Worm (Caenorhabditis elegans) whole organism, L1 larva: Measurements from ENCODE around the gene F35B12.9.

Experiments
- C04F5.9 ChIP-seq: sonication (generic microtip); optimal IDR thresholded peaks from 2 replicates; lab custom pipeline; 2016; ENCODE audit warnings: missing genetic modification characterization, missing compliant biosample characterization
- C34B4.2 ChIP-seq: sonication (generic microtip); optimal IDR thresholded peaks from 2 replicates; lab custom pipeline; 2017; ENCODE audit warnings: mild to moderate bottlenecking, missing genetic modification characterization, missing compliant biosample characterization
- F16B12.6 ChIP-seq: fragments of 150-350 bp; optimal IDR thresholded peaks from 2 replicates; lab custom pipeline; 2014; ENCODE audit warnings: missing biosample characterization, missing genetic modification characterization
- Y116A8C.19 ChIP-seq: sonication (generic microtip); optimal IDR thresholded peaks from 2 replicates; lab custom pipeline; 2016; ENCODE audit warnings: missing compliant biosample characterization, missing genetic modification characterization, borderline replicate concordance
- alr-1 ChIP-seq: fragments of 200-800 bp; sonication (Bioruptor generic); optimal IDR thresholded peaks from 2 replicates; lab custom pipeline; 2018; ENCODE audit warnings: borderline replicate concordance, mild to moderate bottlenecking, missing genetic modification characterization, missing compliant biosample characterization
- aly-2 ChIP-seq: fragments of 150-350 bp; optimal IDR thresholded peaks from 2 replicates; lab custom pipeline; 2014; ENCODE audit warnings: missing biosample characterization, missing genetic modification characterization
- ama-1 ChIP-seq: fragments of 150-350 bp; optimal IDR thresholded peaks from 2 replicates; lab custom pipeline; 2014
- ceh-63 ChIP-seq: fragments of 200-800 bp; sonication (Bioruptor generic); optimal IDR thresholded peaks from 2 replicates; lab custom pipeline; 2018; ENCODE audit warnings: mild to moderate bottlenecking, missing genetic modification characterization, missing compliant biosample characterization
- ceh-90 ChIP-seq: sonication (generic microtip); optimal IDR thresholded peaks from 2 replicates; lab custom pipeline; 2016; ENCODE audit warnings: missing genetic modification characterization, missing compliant biosample characterization
- dpl-1 ChIP-seq, 3 experiments: fragments of 150-350 bp in 2 of 3; sonication (generic microtip) in 1 of 3; optimal IDR thresholded peaks; 2 replicates each; lab custom pipeline; 2014 to 2017; ENCODE audit warnings: missing biosample characterization in 3 of 3, missing genetic modification characterization in 3 of 3, missing genetic modification reagents in 3 of 3
- dsc-1 ChIP-seq: sonication (generic microtip); optimal IDR thresholded peaks from 2 replicates; lab custom pipeline; 2016; ENCODE audit warnings: mild to moderate bottlenecking, missing genetic modification characterization, missing compliant biosample characterization
- egl-27 ChIP-seq, 2 experiments: fragments of 150-350 bp in 1 of 2; sonication (generic microtip); optimal IDR thresholded peaks; 3 replicates each; lab custom pipeline; 2017 to 2018; ENCODE audit warnings: missing biosample characterization in 2 of 2, missing genetic modification characterization in 2 of 2, missing genetic modification reagents in 2 of 2
- elt-2 ChIP-seq: sonication (generic microtip); optimal IDR thresholded peaks from 2 replicates; lab custom pipeline; 2016; ENCODE audit warnings: missing genetic modification characterization, mild to moderate bottlenecking, inconsistent platforms, missing compliant biosample characterization, missing genetic modification reagents
- elt-3 ChIP-seq, 6 experiments: fragments of 150-350 bp in 1 of 6; sonication (generic microtip); optimal IDR thresholded peaks; 2 replicates each; lab custom pipeline; 2017 to 2018; ENCODE audit warnings: missing biosample characterization in 6 of 6, missing genetic modification characterization in 6 of 6, inconsistent platforms in 1 of 6
- ets-5 ChIP-seq: fragments of 200-800 bp; sonication (Bioruptor generic); IDR thresholded peaks from 2 replicates; pipeline ENCODE4 v1.3.6; 2022; ENCODE audit warnings: missing genetic modification characterization, missing compliant biosample characterization
- fkh-10 ChIP-seq: sonication (generic microtip); optimal IDR thresholded peaks from 2 replicates; lab custom pipeline; 2017; ENCODE audit warnings: missing biosample characterization, missing genetic modification reagents, missing genetic modification characterization
- fkh-8 ChIP-seq: sonication (generic microtip); optimal IDR thresholded peaks from 2 replicates; lab custom pipeline; 2016; ENCODE audit warnings: mild to moderate bottlenecking, missing genetic modification characterization, missing compliant biosample characterization
- fos-1 ChIP-seq: fragments of 150-350 bp; optimal IDR thresholded peaks from 2 replicates; lab custom pipeline; 2014; ENCODE audit warnings: missing biosample characterization, missing genetic modification characterization
- irx-1 ChIP-seq: sonication (generic microtip); optimal IDR thresholded peaks from 2 replicates; lab custom pipeline; 2016; ENCODE audit warnings: missing genetic modification characterization, missing compliant biosample characterization
- isw-1 ChIP-seq: fragments of 200-800 bp; sonication (Bioruptor generic); IDR thresholded peaks from 2 replicates; pipeline ENCODE4 v1.3.6; 2022; ENCODE audit warnings: missing genetic modification characterization, missing compliant biosample characterization
- lin-13 ChIP-seq: fragments of 150-350 bp; optimal IDR thresholded peaks from 2 replicates; lab custom pipeline; 2014; ENCODE audit warnings: missing biosample characterization, missing genetic modification reagents, missing genetic modification characterization
- lin-14 ChIP-seq: fragments of 200-800 bp; sonication (Bioruptor generic); optimal IDR thresholded peaks from 2 replicates; lab custom pipeline; 2018; ENCODE audit warnings: mild to moderate bottlenecking, missing genetic modification characterization, moderate library complexity, missing compliant biosample characterization
- lin-15B ChIP-seq: fragments of 150-350 bp; sonication (generic microtip); optimal IDR thresholded peaks from 3 replicates; lab custom pipeline; 2014; ENCODE audit warnings: missing biosample characterization, missing genetic modification characterization
- lin-39 ChIP-seq: fragments of 150-350 bp; optimal IDR thresholded peaks from 2 replicates; lab custom pipeline; 2014; ENCODE audit warnings: missing biosample characterization, missing genetic modification reagents, missing genetic modification characterization
- lsy-2 ChIP-seq, 2 experiments: fragments of 150-350 bp; optimal IDR thresholded peaks; 2 replicates each; lab custom pipeline; 2014; ENCODE audit warnings: missing biosample characterization in 2 of 2, missing genetic modification characterization in 2 of 2
- mdl-1 ChIP-seq, 2 experiments: fragments of 150-350 bp; optimal IDR thresholded peaks; 2 replicates each; lab custom pipeline; 2014 to 2017; ENCODE audit warnings: missing biosample characterization in 2 of 2, missing genetic modification characterization in 2 of 2, inconsistent platforms in 1 of 2
- mef-2 ChIP-seq: fragments of 150-350 bp; optimal IDR thresholded peaks from 2 replicates; lab custom pipeline; 2014; ENCODE audit warnings: missing biosample characterization, missing genetic modification characterization
- mep-1 ChIP-seq: fragments of 150-350 bp; optimal IDR thresholded peaks from 2 replicates; lab custom pipeline; 2014; ENCODE audit warnings: missing biosample characterization, missing genetic modification characterization
- nhr-19 ChIP-seq: fragments of 200-800 bp; sonication (Bioruptor generic); conservative IDR thresholded peaks from 2 replicates; pipeline ENCODE4 v1.3.6; 2022; ENCODE audit warnings: missing genetic modification characterization, missing compliant biosample characterization
- nhr-20 ChIP-seq: sonication (generic microtip); optimal IDR thresholded peaks from 2 replicates; lab custom pipeline; 2016; ENCODE audit warnings: mild to moderate bottlenecking, missing genetic modification characterization, missing compliant biosample characterization
- nhr-28 ChIP-seq: fragments of 150-350 bp; optimal IDR thresholded peaks from 2 replicates; lab custom pipeline; 2014; ENCODE audit warnings: missing biosample characterization, missing genetic modification characterization
- nhr-47 ChIP-seq: sonication (generic microtip); optimal IDR thresholded peaks from 2 replicates; lab custom pipeline; 2016; ENCODE audit warnings: mild to moderate bottlenecking, missing genetic modification characterization, moderate library complexity, missing compliant biosample characterization
- nhr-71 ChIP-seq: sonication (generic microtip); optimal IDR thresholded peaks from 2 replicates; lab custom pipeline; 2016; ENCODE audit warnings: mild to moderate bottlenecking, missing genetic modification characterization, moderate library complexity, missing compliant biosample characterization
- nhr-76 ChIP-seq: sonication (generic microtip); optimal IDR thresholded peaks from 2 replicates; lab custom pipeline; 2017; ENCODE audit warnings: missing biosample characterization, missing genetic modification characterization
- nhr-85 ChIP-seq: sonication (generic microtip); peaks from one replicate; lab custom pipeline; 2016; ENCODE audit warnings: missing genetic modification characterization, inconsistent platforms, missing compliant biosample characterization
- nhr-90 ChIP-seq: sonication (generic microtip); optimal IDR thresholded peaks from 2 replicates; lab custom pipeline; 2016; ENCODE audit warnings: mild to moderate bottlenecking, missing genetic modification characterization, missing compliant biosample characterization; ENCODE audit not compliant: poor library complexity
- pqm-1 ChIP-seq: sonication (generic microtip); optimal IDR thresholded peaks from 3 replicates; lab custom pipeline; 2017; ENCODE audit warnings: missing biosample characterization, missing genetic modification characterization
- rnt-1 ChIP-seq: sonication (generic microtip); optimal IDR thresholded peaks from 2 replicates; lab custom pipeline; 2016; ENCODE audit warnings: mild to moderate bottlenecking, missing genetic modification characterization, moderate library complexity, missing compliant biosample characterization
- skn-1 ChIP-seq: fragments of 150-350 bp; optimal IDR thresholded peaks from 2 replicates; lab custom pipeline; 2014; ENCODE audit warnings: missing biosample characterization, missing genetic modification characterization
- sox-4 ChIP-seq: sonication (generic microtip); optimal IDR thresholded peaks from 2 replicates; lab custom pipeline; 2016; ENCODE audit warnings: missing genetic modification characterization, missing compliant biosample characterization
- sptf-1 ChIP-seq: fragments of 150-350 bp; optimal IDR thresholded peaks from 2 replicates; lab custom pipeline; 2014; ENCODE audit warnings: missing biosample characterization, missing genetic modification characterization
- sup-37 ChIP-seq: fragments of 200-800 bp; sonication (Bioruptor generic); optimal IDR thresholded peaks from 2 replicates; lab custom pipeline; 2018; ENCODE audit warnings: mild to moderate bottlenecking, missing genetic modification characterization, missing compliant biosample characterization
- unc-86 ChIP-seq: sonication (generic microtip); optimal IDR thresholded peaks from 2 replicates; lab custom pipeline; 2016; ENCODE audit warnings: missing genetic modification characterization, missing compliant biosample characterization
- vab-15 ChIP-seq: sonication (generic microtip); optimal IDR thresholded peaks from 2 replicates; lab custom pipeline; 2017; ENCODE audit warnings: missing genotype, mild to moderate bottlenecking, missing genetic modification characterization, missing compliant biosample characterization
- zag-1 ChIP-seq: fragments of 150-350 bp; optimal IDR thresholded peaks from 2 replicates; lab custom pipeline; 2014; ENCODE audit warnings: missing biosample characterization, missing genetic modification characterization
- zip-4 ChIP-seq: fragments of 200-800 bp; sonication (Bioruptor generic); optimal IDR thresholded peaks from 2 replicates; lab custom pipeline; 2018; ENCODE audit warnings: mild to moderate bottlenecking, missing genetic modification characterization, moderate library complexity, missing compliant biosample characterization
- ztf-11 ChIP-seq, 2 experiments: sonication (generic microtip); optimal IDR thresholded peaks; 2 replicates each; lab custom pipeline; 2016 to 2017; ENCODE audit warnings: missing genetic modification characterization in 2 of 2, missing biosample characterization in 1 of 2, missing compliant biosample characterization in 1 of 2

F35B12.9 gene

DNA sequence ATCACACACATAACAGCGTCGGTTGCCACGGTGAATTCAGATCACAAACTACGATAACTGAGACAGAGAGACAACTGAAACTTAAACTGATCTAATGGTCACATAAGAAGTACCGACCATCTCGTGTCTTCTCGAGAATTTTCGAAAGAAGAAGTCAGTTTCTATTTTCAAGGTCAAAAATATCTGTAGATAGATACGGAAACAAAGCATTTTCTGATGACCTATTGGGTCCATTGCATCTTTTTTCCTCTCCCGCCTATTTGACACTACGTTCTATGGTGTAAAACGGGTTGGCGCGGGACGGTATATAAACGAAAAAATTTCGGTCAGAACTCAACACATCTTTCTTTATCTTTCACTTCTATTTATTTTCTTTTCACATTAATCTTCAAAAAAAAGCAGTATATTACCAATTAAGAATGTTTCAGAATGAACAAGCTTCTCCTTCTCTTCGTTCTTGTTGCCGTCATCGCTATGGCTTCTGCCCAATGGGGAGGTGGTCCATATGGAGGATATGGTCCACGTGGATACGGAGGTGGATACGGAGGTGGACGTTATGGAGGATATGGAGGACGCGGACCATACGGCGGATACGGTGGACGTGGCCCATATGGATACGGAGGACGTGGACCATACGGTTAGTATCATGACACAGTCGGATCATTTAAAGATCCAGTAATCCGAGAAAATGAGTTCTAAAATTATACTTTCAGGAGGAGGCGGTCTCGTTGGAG is 15.1 kb downstream of the F35B12.9 start, which contains the start of gene nlp-24 (continued):
- TF ChIP-seq irx-1 = no peak
- peak; percentile 98 for TF ChIP-seq nhr-85 (tag; lab: Kevin White, UChicago)
- no peak for TF ChIP-seq egl-27 (tag; optimal IDR thresholded peaks at IDR 0.05; lab: Kevin White, UChicago)
- TF ChIP-seq pqm-1 (tag; lab: Kevin White, UChicago) = no peak
- no peak for TF ChIP-seq C34B4.2
- TF ChIP-seq fos-1 (tag; lab: Kevin White, UChicago) = no peak
- TF ChIP-seq nhr-71 (tag; lab: Kevin White, UChicago) = peak; percentile 72
- no peak for TF ChIP-seq lin-39 (tag; lab: Kevin White, UChicago)
- no peak for TF ChIP-seq nhr-47 (tag; lab: Kevin White, UChicago)
- TF ChIP-seq fkh-8 = no peak
- TF ChIP-seq ceh-90 = no peak
- TF ChIP-seq skn-1 (tag; lab: Kevin White, UChicago) = no peak
- TF ChIP-seq alr-1 (tag; lab: Kevin White, UChicago) = no peak
- no peak for TF ChIP-seq C04F5.9
- TF ChIP-seq elt-2 (tag; lab: Kevin White, UChicago) = no peak
- no peak for TF ChIP-seq ets-5 (GFP tag; lab: Robert Waterston, UW)
- no peak for TF ChIP-seq aly-2 (tag; lab: Kevin White, UChicago)
- no peak for TF ChIP-seq nhr-28 (tag; lab: Kevin White, UChicago)
- TF ChIP-seq nhr-19 (GFP tag; lab: Robert Waterston, UW) = peak; percentile 31; the same call in 1 of the 2 replicates
- no peak for TF ChIP-seq nhr-76 (tag; lab: Kevin White, UChicago)
- peak; percentile 3 to 8 for TF ChIP-seq lsy-2 (tag; optimal IDR thresholded peaks at IDR 0.05; lab: Kevin White, UChicago)
- TF ChIP-seq unc-86 = no peak
- peak; percentile 83 for TF ChIP-seq nhr-20
- TF ChIP-seq lin-14 = peak; percentile 59
- TF ChIP-seq lin-13 (GFP tag; lab: Kevin White, UChicago) = no peak
- TF ChIP-seq dpl-1 (GFP tag; optimal IDR thresholded peaks at IDR 0.05; lab: Kevin White, UChicago) = peak in 1 of 3 experiments; percentile 26
- TF ChIP-seq ztf-11 (tag; optimal IDR thresholded peaks at IDR 0.05; lab: Kevin White, UChicago) = no peak
- no peak for TF ChIP-seq vab-15 (tag; lab: Kevin White, UChicago)
- TF ChIP-seq sup-37 (GFP tag; lab: Kevin White, UChicago) = no peak
- TF ChIP-seq mdl-1 (tag; optimal IDR thresholded peaks at IDR 0.05; lab: Kevin White, UChicago) = no peak
- no peak for TF ChIP-seq fkh-10 (GFP tag; lab: Kevin White, UChicago)
- TF ChIP-seq F16B12.6 (tag; lab: Kevin White, UChicago) = no peak

DNA sequence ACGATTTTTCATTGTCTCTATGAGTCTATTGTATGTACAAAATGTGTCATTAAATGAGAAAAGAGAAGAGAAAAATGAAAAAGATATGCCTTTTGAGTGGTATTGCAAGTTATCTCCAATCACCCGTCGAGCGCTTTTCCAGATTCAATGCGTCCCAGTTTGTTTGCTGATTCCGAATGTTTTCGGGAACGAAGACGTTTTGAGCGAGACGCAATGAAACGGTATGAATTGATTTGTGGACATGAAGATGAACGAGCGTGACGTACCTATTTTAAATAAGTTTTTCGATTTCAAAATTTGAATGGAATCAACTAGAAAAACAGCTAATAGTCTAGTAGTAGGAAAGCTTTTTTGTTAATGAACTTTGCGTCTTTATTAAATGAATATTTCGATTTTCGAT is 15.8 kb downstream of the F35B12.9 start:
- TF ChIP-seq nhr-85 (tag; lab: Kevin White, UChicago) = peak; percentile 62
- TF ChIP-seq elt-3 (tag; optimal IDR thresholded peaks at IDR 0.05; lab: Kevin White, UChicago) = peak in 1 of 6 experiments; percentile 22
- TF ChIP-seq isw-1 (GFP tag; lab: Robert Waterston, UW) = no peak
- TF ChIP-seq ama-1 (lab: Kevin White, UChicago) = peak; percentile 26
- no peak for TF ChIP-seq ceh-63 (GFP tag; lab: Kevin White, UChicago)

DNA sequence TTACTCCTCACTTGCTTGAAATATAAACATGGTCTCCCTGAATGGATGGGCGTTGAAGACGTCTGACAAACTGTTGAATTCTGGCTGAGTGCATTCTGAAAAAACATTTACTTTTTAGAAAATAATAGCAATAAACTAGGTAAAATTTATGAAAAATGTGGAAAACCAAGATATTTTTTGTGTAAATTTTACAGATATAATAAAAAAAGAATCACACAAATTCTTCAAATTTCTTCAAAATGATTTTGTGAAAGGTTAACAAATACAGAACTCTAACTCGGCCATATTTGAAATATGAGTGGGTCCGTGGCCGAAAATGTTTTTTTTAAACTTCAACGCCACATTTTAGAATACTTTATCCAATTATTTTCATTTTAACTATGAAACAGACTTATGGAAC is 17.2 kb downstream of the F35B12.9 start, which contains the start of gene glb-15:
Gene glb-15 (minus strand): TSS at position 101 of the 400 bp plus-strand sequence.
- no peak for TF ChIP-seq lin-15B (tag; lab: Kevin White, UChicago)
- TF ChIP-seq zag-1 (tag; lab: Kevin White, UChicago) = no peak
- no peak for TF ChIP-seq sptf-1
- no peak for TF ChIP-seq zip-4
- TF ChIP-seq mef-2 = no peak
- no peak for TF ChIP-seq fkh-8
- no peak for TF ChIP-seq dsc-1 (tag; lab: Kevin White, UChicago)
- no peak for TF ChIP-seq ceh-63 (GFP tag; lab: Kevin White, UChicago)
- TF ChIP-seq nhr-90 (tag; lab: Kevin White, UChicago) = no peak
- TF ChIP-seq mep-1 (tag; lab: Kevin White, UChicago) = no peak
- no peak for TF ChIP-seq ztf-11 (tag; optimal IDR thresholded peaks at IDR 0.05; lab: Kevin White, UChicago)
- TF ChIP-seq sox-4 (tag; lab: Kevin White, UChicago) = no peak
- no peak for TF ChIP-seq rnt-1 (tag; lab: Kevin White, UChicago)
- TF ChIP-seq F16B12.6 (tag; lab: Kevin White, UChicago) = no peak
- TF ChIP-seq Y116A8C.19 (tag; lab: Kevin White, UChicago) = no peak
- TF ChIP-seq ceh-90 = no peak
